Fruit fly (Drosophila melanogaster) S2 (cell line): ENCODE results near the gene CG13794.

ENCODE experiments used
- CG8478 ChIP-seq: fragments of >200 bp; optimal IDR thresholded peaks from 2 replicates; lab custom pipeline; 2018
- CTCF ChIP-seq, 2 experiments: fragments of >200 bp; optimal IDR thresholded peaks; 2 replicates each; lab custom pipeline; 2018

DNA sequence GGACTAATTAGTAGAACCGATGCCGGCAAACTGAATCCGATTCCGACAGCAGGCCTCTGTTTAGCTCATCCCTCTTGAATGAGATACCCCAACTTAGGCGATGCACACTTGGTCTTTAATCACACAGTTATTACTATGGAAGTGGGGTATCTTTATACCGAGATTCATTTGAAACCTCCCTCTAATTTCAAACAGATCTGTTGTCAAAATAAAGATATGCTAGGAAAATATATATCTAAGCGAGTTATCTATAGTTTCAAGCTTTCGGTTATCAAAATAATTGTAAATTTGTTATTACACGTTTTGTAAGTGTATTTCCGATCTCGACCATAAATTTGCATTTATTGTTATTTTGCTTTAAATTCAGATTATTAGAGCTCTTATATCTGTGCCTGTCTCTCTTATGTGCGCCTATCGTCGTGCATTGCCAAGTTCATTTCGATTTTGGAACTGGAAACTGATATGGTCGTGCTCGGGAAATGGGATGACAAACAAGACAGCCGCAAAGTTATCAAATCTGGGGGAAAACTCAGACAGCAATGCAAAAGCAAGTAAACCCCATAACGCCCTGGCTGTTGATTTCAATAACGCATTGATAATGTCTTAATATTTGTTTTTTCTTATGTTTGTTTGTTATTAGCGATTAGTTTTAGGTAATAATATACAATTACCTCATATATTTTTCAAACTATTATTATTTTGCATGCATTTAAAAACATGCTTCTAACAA is 3.8 kb upstream of the CG13794 start, which contains the start of gene CG13795:
- no peak for TF ChIP-seq CTCF (optimal IDR thresholded peaks at IDR 0.05; lab: Kevin White, UChicago)
- TF ChIP-seq CG8478 (lab: Kevin White, UChicago), result no peak
